Fruit fly (Drosophila melanogaster) whole organism, embryonic: ENCODE measurements around the gene CG2540.

Source experiments
- ATbp ChIP-seq: fragments of 200-800 bp; sonication (Bioruptor generic); optimal IDR thresholded peaks from 2 replicates; lab custom pipeline; 2017; ENCODE audit warnings: missing biosample characterization, mild to moderate bottlenecking, missing genetic modification characterization, missing genetic modification reagents
- CG10959 ChIP-seq: fragments of 200-800 bp; sonication (Bioruptor generic); IDR thresholded peaks from 2 replicates; pipeline ENCODE4 v1.3.6; 2022; ENCODE audit warnings: missing biosample characterization, missing genetic modification characterization
- CG11085 ChIP-seq: fragments of 200-800 bp; sonication (Bioruptor generic); IDR thresholded peaks from 2 replicates; pipeline ENCODE4 v1.3.6; 2022; ENCODE audit warnings: missing biosample characterization, missing genetic modification characterization
- CG11456 ChIP-seq: fragments of 200-800 bp; sonication (Bioruptor generic); IDR thresholded peaks from 3 replicates; pipeline ENCODE4 v1.3.6; 2022; ENCODE audit warnings: missing biosample characterization, missing genetic modification characterization
- CG12104 ChIP-seq: fragments of 200-800 bp; sonication (Bioruptor generic); optimal IDR thresholded peaks from 3 replicates; lab custom pipeline; 2016; ENCODE audit warnings: missing biosample characterization, missing genetic modification characterization
- CG12391 ChIP-seq: fragments of 200-800 bp; sonication (Bioruptor generic); optimal IDR thresholded peaks from 3 replicates; lab custom pipeline; 2018; ENCODE audit warnings: missing biosample characterization, mild to moderate bottlenecking, missing genetic modification characterization, moderate library complexity
- CG12744 ChIP-seq: fragments of 200-800 bp; sonication (Bioruptor generic); optimal IDR thresholded peaks from 2 replicates; lab custom pipeline; 2016; ENCODE audit warnings: missing biosample characterization, missing genetic modification characterization
- CG13123 ChIP-seq: fragments of 200-800 bp; sonication (Bioruptor generic); optimal IDR thresholded peaks from 2 replicates; lab custom pipeline; 2016; ENCODE audit warnings: missing biosample characterization, missing genetic modification characterization
- CG15514 ChIP-seq: fragments of 200-800 bp; sonication (Bioruptor generic); optimal IDR thresholded peaks from 3 replicates; lab custom pipeline; 2017; ENCODE audit warnings: missing biosample characterization, missing genetic modification characterization, mild to moderate bottlenecking, moderate library complexity, missing genetic modification reagents
- CG1647 ChIP-seq: fragments of 200-800 bp; sonication (Bioruptor generic); optimal IDR thresholded peaks from 3 replicates; lab custom pipeline; 2016; ENCODE audit warnings: missing biosample characterization, missing genetic modification characterization
- CG18262 ChIP-seq: fragments of 200-800 bp; optimal IDR thresholded peaks from 3 replicates; lab custom pipeline; 2019; ENCODE audit warnings: missing biosample characterization, mild to moderate bottlenecking, missing genetic modification characterization, moderate library complexity
- CG2889 ChIP-seq: fragments of 200-800 bp; sonication (Bioruptor generic); IDR thresholded peaks from 3 replicates; pipeline ENCODE4 v1.3.6; 2022; ENCODE audit warnings: missing biosample characterization, missing genetic modification characterization
- CG33557 ChIP-seq: fragments of 200-800 bp; sonication (Bioruptor generic); optimal IDR thresholded peaks from 2 replicates; lab custom pipeline; 2019; ENCODE audit warnings: missing biosample characterization, mild to moderate bottlenecking, missing genetic modification characterization, moderate library complexity
- CG4328 ChIP-seq: fragments of 200-800 bp; sonication (Bioruptor generic); optimal IDR thresholded peaks from 3 replicates; lab custom pipeline; 2017; ENCODE audit warnings: missing biosample characterization, missing genetic modification reagents, missing genetic modification characterization
- CG43689 ChIP-seq: fragments of 200-800 bp; sonication (Bioruptor generic); IDR thresholded peaks from 2 replicates; pipeline ENCODE4 v1.3.6; 2022; ENCODE audit warnings: missing biosample characterization, missing genetic modification characterization
- CG7271 ChIP-seq: fragments of 200-800 bp; sonication (Bioruptor generic); optimal IDR thresholded peaks from 2 replicates; lab custom pipeline; 2018; ENCODE audit warnings: missing biosample characterization, mild to moderate bottlenecking, missing genetic modification characterization, moderate library complexity
- CG7786 ChIP-seq: fragments of 200-800 bp; sonication (Bioruptor generic); optimal IDR thresholded peaks from 2 replicates; lab custom pipeline; 2016; ENCODE audit warnings: missing biosample characterization, missing genetic modification characterization
- CG7928 ChIP-seq: fragments of 200-800 bp; sonication (Bioruptor generic); optimal IDR thresholded peaks from 2 replicates; lab custom pipeline; 2017; ENCODE audit warnings: missing biosample characterization, mild to moderate bottlenecking, missing genetic modification characterization
- CG9437 ChIP-seq: fragments of 200-800 bp; sonication (Bioruptor generic); optimal IDR thresholded peaks from 2 replicates; lab custom pipeline; 2018; ENCODE audit warnings: missing biosample characterization, mild to moderate bottlenecking, missing genetic modification characterization
- Doc2 ChIP-seq: fragments of 200-800 bp; sonication (Bioruptor generic); IDR thresholded peaks from 2 replicates; pipeline ENCODE4 v1.3.6; 2022; ENCODE audit warnings: missing biosample characterization, missing genetic modification characterization
- Dref ChIP-seq: fragments of 200-800 bp; sonication (Bioruptor generic); IDR thresholded peaks from 2 replicates; pipeline ENCODE4 v1.3.6; 2022; ENCODE audit warnings: missing biosample characterization, missing genetic modification characterization
- E2f2 ChIP-seq: fragments of 200-800 bp; sonication (Bioruptor generic); IDR thresholded peaks from 2 replicates; pipeline ENCODE4 v1.3.6; 2022; ENCODE audit warnings: missing biosample characterization, missing genetic modification characterization
- Ets65A ChIP-seq: fragments of 200-800 bp; sonication (Bioruptor generic); peaks from one replicate; lab custom pipeline; 2016; ENCODE audit warnings: missing biosample characterization, missing genetic modification characterization
- Gsc ChIP-seq: fragments of 200-800 bp; sonication (Bioruptor generic); IDR thresholded peaks from 2 replicates; pipeline ENCODE4 v1.3.6; 2022; ENCODE audit warnings: missing biosample characterization, missing genetic modification characterization
- Hmr ChIP-seq: fragments of 200-800 bp; sonication (Bioruptor generic); optimal IDR thresholded peaks from 3 replicates; lab custom pipeline; 2017; ENCODE audit warnings: mild to moderate bottlenecking, missing biosample characterization, missing genetic modification reagents, missing genetic modification characterization
- Jarid2 ChIP-seq: fragments of 200-800 bp; sonication (Bioruptor generic); optimal IDR thresholded peaks from 3 replicates; lab custom pipeline; 2017; ENCODE audit warnings: mild to moderate bottlenecking, missing biosample characterization, missing genetic modification reagents, missing genetic modification characterization
- MBD-R2 ChIP-seq: fragments of 200-800 bp; sonication (Bioruptor generic); IDR thresholded peaks from 2 replicates; pipeline ENCODE4 v1.3.6; 2022; ENCODE audit warnings: missing biosample characterization, missing genetic modification characterization
- Neu2 ChIP-seq: fragments of 200-800 bp; sonication (Bioruptor generic); optimal IDR thresholded peaks from 3 replicates; lab custom pipeline; 2016; ENCODE audit warnings: missing biosample characterization, missing genetic modification characterization, borderline replicate concordance
- Oli ChIP-seq: fragments of 200-800 bp; sonication (Bioruptor generic); optimal IDR thresholded peaks from 2 replicates; lab custom pipeline; 2018; ENCODE audit warnings: missing biosample characterization, mild to moderate bottlenecking, missing genetic modification characterization, moderate library complexity
- PHDP ChIP-seq: fragments of 200-800 bp; sonication (Bioruptor generic); optimal IDR thresholded peaks from 3 replicates; lab custom pipeline; 2018; ENCODE audit warnings: missing biosample characterization, mild to moderate bottlenecking, missing genetic modification characterization, moderate library complexity
- Ravus ChIP-seq: fragments of 200-800 bp; sonication (Bioruptor generic); IDR thresholded peaks from 2 replicates; pipeline ENCODE4 v1.3.6; 2022; ENCODE audit warnings: missing biosample characterization, missing genetic modification characterization
- Six4 ChIP-seq: fragments of 200-800 bp; sonication (Bioruptor generic); optimal IDR thresholded peaks from 2 replicates; lab custom pipeline; 2016; ENCODE audit warnings: missing biosample characterization, missing genetic modification characterization
- TFAM ChIP-seq: fragments of 200-800 bp; sonication (Bioruptor generic); optimal IDR thresholded peaks from 2 replicates; lab custom pipeline; 2017; ENCODE audit warnings: missing biosample characterization, missing genetic modification characterization, inconsistent platforms
- abd-A ChIP-seq: fragments of 200-800 bp; sonication (Bioruptor generic); optimal IDR thresholded peaks from 3 replicates; lab custom pipeline; 2019; ENCODE audit warnings: missing biosample characterization, mild to moderate bottlenecking, missing genetic modification characterization, moderate library complexity
- az2 ChIP-seq: fragments of 200-800 bp; sonication (Bioruptor generic); optimal IDR thresholded peaks from 3 replicates; lab custom pipeline; 2016; ENCODE audit warnings: missing biosample characterization, missing genetic modification characterization
- chinmo ChIP-seq: fragments of 200-800 bp; sonication (Bioruptor generic); IDR thresholded peaks from 4 replicates; pipeline ENCODE4 v1.3.6; 2022; ENCODE audit warnings: missing biosample characterization, missing genetic modification characterization; ENCODE audit not compliant: partially characterized antibody
- chm ChIP-seq: fragments of 200-800 bp; sonication (Bioruptor generic); IDR thresholded peaks from 2 replicates; pipeline ENCODE4 v1.3.6; 2022; ENCODE audit warnings: missing biosample characterization, missing genetic modification characterization
- croc ChIP-seq: fragments of 200-800 bp; sonication (Bioruptor generic); conservative IDR thresholded peaks from 3 replicates; pipeline ENCODE4 v1.3.6; 2022; ENCODE audit warnings: missing biosample characterization, missing genetic modification characterization
- dm ChIP-seq: fragments of 200-800 bp; sonication (Bioruptor generic); optimal IDR thresholded peaks from 3 replicates; lab custom pipeline; 2016; ENCODE audit warnings: missing biosample characterization, missing genetic modification characterization
- ems ChIP-seq: fragments of 200-800 bp; sonication (Bioruptor generic); optimal IDR thresholded peaks from 3 replicates; lab custom pipeline; 2016; ENCODE audit warnings: missing biosample characterization, missing genetic modification characterization
- fu2 ChIP-seq: fragments of 200-800 bp; sonication (Bioruptor generic); optimal IDR thresholded peaks from 2 replicates; lab custom pipeline; 2016; ENCODE audit warnings: missing biosample characterization, missing genetic modification characterization
- insv ChIP-seq, 2 experiments: fragments of 200-800 bp; sonication (Bioruptor generic); optimal IDR thresholded peaks; 3 replicates each; lab custom pipeline; 2016 to 2018; ENCODE audit warnings: missing biosample characterization in 2 of 2, missing genetic modification characterization in 2 of 2
- ken ChIP-seq: fragments of 200-800 bp; sonication (Bioruptor generic); IDR thresholded peaks from 3 replicates; pipeline ENCODE4 v1.3.6; 2022; ENCODE audit warnings: missing biosample characterization, missing genetic modification characterization
- sc ChIP-seq, 3 experiments: fragments of >200 bp in 2 of 3; fragments of 200-800 bp in 1 of 3; sonication (Bioruptor generic) in 1 of 3; optimal IDR thresholded peaks; 2 replicates in 2 of 3; 3 replicates in 1 of 3; lab custom pipeline; 2017; ENCODE audit warnings: mild to moderate bottlenecking in 1 of 3, missing biosample characterization in 1 of 3, missing genetic modification characterization in 1 of 3, missing genetic modification reagents in 1 of 3
- schlank ChIP-seq: fragments of 200-800 bp; sonication (Bioruptor generic); optimal IDR thresholded peaks from 2 replicates; lab custom pipeline; 2018; ENCODE audit warnings: missing biosample characterization, mild to moderate bottlenecking, missing genetic modification characterization
- scrt ChIP-seq: fragments of 200-800 bp; sonication (Bioruptor generic); optimal IDR thresholded peaks from 2 replicates; lab custom pipeline; 2018; ENCODE audit warnings: missing biosample characterization, mild to moderate bottlenecking, missing genetic modification characterization, moderate library complexity
- sd ChIP-seq: fragments of 200-800 bp; sonication (Bioruptor generic); optimal IDR thresholded peaks from 3 replicates; lab custom pipeline; 2018; ENCODE audit warnings: missing biosample characterization, mild to moderate bottlenecking, missing genetic modification characterization, moderate library complexity
- shn ChIP-seq: fragments of 200-800 bp; sonication (Bioruptor generic); optimal IDR thresholded peaks from 3 replicates; lab custom pipeline; 2016; ENCODE audit warnings: missing biosample characterization, missing genetic modification characterization
- slbo ChIP-seq: fragments of 200-800 bp; sonication (Bioruptor generic); IDR thresholded peaks from 2 replicates; pipeline ENCODE4 v1.3.6; 2022; ENCODE audit warnings: missing biosample characterization, missing genetic modification characterization
- sqz ChIP-seq: fragments of 200-800 bp; sonication (Bioruptor generic); optimal IDR thresholded peaks from 3 replicates; lab custom pipeline; 2018; ENCODE audit warnings: missing biosample characterization, mild to moderate bottlenecking, missing genetic modification characterization
- tll ChIP-seq, 2 experiments: fragments of 200-800 bp in 1 of 2; fragments of >200 bp in 1 of 2; sonication (Bioruptor generic) in 1 of 2; optimal IDR thresholded peaks; 2 replicates each; lab custom pipeline; 2017 to 2019; ENCODE audit warnings: missing biosample characterization in 2 of 2, missing genetic modification characterization in 2 of 2, mild to moderate bottlenecking in 1 of 2, moderate library complexity in 1 of 2

CG2540 gene

dm6 chrX:12653574-12653973, 23.9 kb downstream of the CG2540 start, which contains the start of gene CkIalpha (continued):
- TF ChIP-seq CG11456 (no peak; the same call in 1 of the 3 replicates), Ravus (no peak), CG2889 (GFP tag; lab: Robert Waterston, UW) (no peak), Jarid2 (GFP tag; lab: Kevin White, UChicago) (no peak), CG7786 (peak; percentile 58), PHDP (no peak), CG33557 (GFP tag; lab: Kevin White, UChicago) (no peak), sc (optimal IDR thresholded peaks at IDR 0.05; lab: Kevin White, UChicago) (no peak), sc (GFP tag; optimal IDR thresholded peaks at IDR 0.05; lab: Kevin White, UChicago) (no peak), CG4328 (GFP tag; lab: Kevin White, UChicago) (no peak), slbo (peak; percentile 81), sd (tag; lab: Kevin White, UChicago) (no peak), MBD-R2 (GFP tag; lab: Robert Waterston, UW) (peak; percentile 65; the same call in 1 of the 2 replicates), Ets65A (GFP tag; lab: Kevin White, UChicago) (peak; percentile 94), abd-A (tag; lab: Kevin White, UChicago) (no peak), Hmr (peak; percentile 74), tll (GFP tag; optimal IDR thresholded peaks at IDR 0.05; lab: Kevin White, UChicago) (peak in 1 of 2 experiments; percentile 96), Neu2 (GFP tag; lab: Kevin White, UChicago) (no peak), schlank (peak; percentile 20), fu2 (peak; percentile 57), chm (no peak), shn (GFP tag; lab: Kevin White, UChicago) (peak; percentile 60), ken (GFP tag; lab: Robert Waterston, UW) (no peak), CG15514 (GFP tag; lab: Kevin White, UChicago) (peak; percentile 94), CG18262 (no peak), CG10959 (GFP tag; lab: Robert Waterston, UW) (no peak), chinmo (GFP tag; lab: Robert Waterston, UW) (peak; percentile 99), dm (peak; percentile 27), ems (GFP tag; lab: Kevin White, UChicago) (peak; percentile 58), scrt (GFP tag; lab: Kevin White, UChicago) (no peak), CG1647 (GFP tag; lab: Kevin White, UChicago) (peak; percentile 41), TFAM (GFP tag; lab: Kevin White, UChicago) (no peak), CG7271 (tag; lab: Kevin White, UChicago) (no peak), az2 (GFP tag; lab: Kevin White, UChicago) (peak; percentile 45), Dref (GFP tag; lab: Robert Waterston, UW) (peak; percentile 97), CG11085 (GFP tag; lab: Robert Waterston, UW) (no peak; the same call in 1 of the 2 replicates), CG9437 (no peak), E2f2 (peak; percentile 97), insv (GFP tag; optimal IDR thresholded peaks at IDR 0.05; lab: Kevin White, UChicago) (peak in 1 of 2 experiments; percentile 12), Oli (tag; lab: Kevin White, UChicago) (no peak), ATbp (GFP tag; lab: Kevin White, UChicago) (no peak), CG7928 (GFP tag; lab: Kevin White, UChicago) (peak; percentile 19), Gsc (GFP tag; lab: Robert Waterston, UW) (no peak), CG12391 (peak; percentile 61), CG12104 (no peak), CG43689 (GFP tag; lab: Robert Waterston, UW) (no peak), croc (GFP tag; lab: Robert Waterston, UW) (no peak), Doc2 (no peak), sqz (GFP tag; lab: Kevin White, UChicago) (no peak), CG12744 (GFP tag; lab: Kevin White, UChicago) (no peak), Six4 (peak; percentile 36), CG13123 (no peak)
